Fruit fly (Drosophila melanogaster): Measurements from ENCODE around the gene Cyp6v1.
A peak's percentile ranks its signal among the peaks of the same experiment; 100 is the strongest.

DNA sequence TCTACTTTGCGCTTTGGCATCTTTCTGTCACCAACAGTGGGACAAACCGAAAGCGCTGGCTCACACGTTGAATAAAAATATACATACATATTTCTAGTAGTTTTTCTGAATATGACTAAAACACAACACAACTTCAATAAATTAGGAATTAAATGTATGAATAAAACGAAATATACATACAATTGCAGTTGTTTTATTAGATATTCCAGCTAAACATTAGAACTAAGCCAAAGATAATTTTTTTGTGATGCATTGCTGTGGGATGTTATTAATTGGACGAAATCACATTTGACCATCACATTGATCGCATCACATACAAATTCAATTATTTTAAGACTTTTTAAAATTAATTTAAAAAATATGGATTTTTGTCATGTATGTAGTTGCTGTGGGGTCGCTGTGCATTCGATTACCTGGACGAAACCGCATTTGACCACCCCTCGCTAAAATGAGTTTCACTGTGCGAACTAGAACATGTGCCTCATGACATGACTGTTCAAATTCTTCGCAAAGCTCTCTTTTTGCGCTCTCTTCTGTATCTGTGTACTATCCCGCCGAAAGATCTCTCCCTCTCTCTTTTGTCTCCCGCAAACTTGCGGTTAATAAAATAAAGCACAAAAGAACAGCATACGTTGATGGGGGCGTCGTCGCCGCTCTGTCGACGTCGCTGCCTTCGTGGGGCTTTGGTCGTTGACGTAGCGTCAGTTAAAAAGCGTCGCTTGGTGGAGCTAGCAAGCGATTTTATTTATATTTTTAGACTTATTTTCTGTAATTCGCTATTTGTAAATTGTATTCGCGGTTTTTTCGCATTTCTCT, at the start of gene Cyp6v1:
- TF ChIP-seq CG7101 (tag; optimal IDR thresholded peaks at IDR 0.05) (peak; percentile 57), CG11617 (GFP tag; optimal IDR thresholded peaks at IDR 0.05) (peak; percentile 85), Clk (GFP tag; optimal IDR thresholded peaks at IDR 0.05) (peak; percentile 44), cic (GFP tag; optimal IDR thresholded peaks at IDR 0.05) (no peak), CG5204 (GFP tag; optimal IDR thresholded peaks at IDR 0.05) (peak; percentile 53), Mnt (GFP tag; optimal IDR thresholded peaks at IDR 0.05) (peak; percentile 51), Hr96 (GFP tag; optimal IDR thresholded peaks at IDR 0.05) (peak; percentile 60), CG7045 (GFP tag; optimal IDR thresholded peaks at IDR 0.05) (peak; percentile 62), CG12768 (GFP tag; optimal IDR thresholded peaks at IDR 0.05) (peak; percentile 43), tj (GFP tag; optimal IDR thresholded peaks at IDR 0.05) (peak; percentile 57)

Data from whole organism, adult.